Worm (Caenorhabditis elegans) whole organism, L4/young adult: Measurements from ENCODE around the gene eef-1A.1.

Experiments
- W03F9.2 ChIP-seq: fragments of 150-350 bp; optimal IDR thresholded peaks from 2 replicates; lab custom pipeline; 2014; ENCODE audit warnings: missing biosample characterization, missing genetic modification characterization
- dao-5 ChIP-seq: sonication (generic microtip); optimal IDR thresholded peaks from 2 replicates; lab custom pipeline; 2016; ENCODE audit warnings: missing genotype, missing genetic modification characterization, moderate library complexity, missing compliant biosample characterization
- him-1 ChIP-seq: sonication (generic microtip); optimal IDR thresholded peaks from 2 replicates; lab custom pipeline; 2016; ENCODE audit warnings: missing genotype, missing genetic modification reagents, missing genetic modification characterization, missing compliant biosample characterization

eef-1A.1 gene

DNA sequence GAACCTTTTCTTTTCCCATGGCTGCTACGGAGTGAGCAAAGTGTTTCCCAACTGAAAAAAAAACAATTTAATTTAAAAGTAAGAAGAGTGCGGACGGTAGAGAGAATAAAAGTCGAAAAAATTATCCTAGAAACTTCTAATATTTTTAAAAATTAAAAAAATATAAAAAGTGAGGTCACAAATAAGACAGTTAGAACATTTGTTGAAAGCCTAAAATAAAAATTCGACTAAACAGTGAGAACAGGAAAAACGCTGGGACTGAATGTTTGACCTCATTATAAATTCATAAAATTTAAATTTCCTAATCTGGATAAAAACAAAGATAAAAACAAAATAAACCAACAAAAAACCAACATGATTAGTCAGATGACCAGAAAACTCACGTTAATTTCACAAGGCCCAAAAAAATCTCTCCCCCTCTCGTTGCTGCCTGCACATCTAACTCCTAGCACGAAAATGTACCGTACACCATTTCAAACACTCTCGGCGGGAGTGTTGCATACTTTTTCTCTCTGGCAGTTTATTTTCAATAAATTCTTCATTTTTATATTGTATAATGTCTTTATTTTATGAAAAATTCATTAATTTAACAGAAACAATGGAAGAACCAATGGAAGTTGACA is at the start of gene eef-1A.1, which contains the start of gene rfc-4:
TSS of gene eef-1A.1 (minus strand) at position 51 of the 623 bp plus-strand sequence.
TSS of gene rfc-4 (plus strand) at position 592 of the 623 bp plus-strand sequence.
- TF ChIP-seq dao-5 (tag; lab: Kevin White, UChicago) (no peak), him-1 (tag; lab: Kevin White, UChicago) (peak; percentile 80), W03F9.2 (peak; percentile 97)

DNA sequence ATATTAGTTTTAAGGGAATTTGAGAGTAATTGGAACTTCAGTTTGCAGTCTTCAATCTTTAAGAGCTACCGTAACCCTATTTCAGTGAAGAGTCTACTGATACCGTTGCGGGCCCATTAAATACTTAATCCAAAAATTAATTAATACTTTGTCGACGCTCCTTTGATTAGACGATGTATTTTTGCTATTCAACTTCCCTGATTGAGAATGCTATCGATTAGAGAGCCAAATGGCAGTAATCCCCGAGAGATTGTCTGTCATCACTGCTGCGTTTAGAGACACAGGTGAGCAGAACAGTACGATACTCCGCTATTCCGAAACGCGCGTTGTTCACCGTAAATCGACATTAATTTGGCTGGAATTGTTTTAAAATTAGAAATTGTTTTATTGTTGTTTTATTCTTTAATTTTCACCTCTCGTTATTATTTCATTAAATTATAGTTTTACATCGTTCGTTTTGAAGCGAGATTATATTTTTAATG is 49.7 kb upstream of the eef-1A.1 start, which contains the start of gene rfl-1:
TSS of gene rfl-1 (plus strand) at position 51 of the 482 bp plus-strand sequence.
- peak; percentile 37 for TF ChIP-seq W03F9.2
- TF ChIP-seq dao-5 (tag; lab: Kevin White, UChicago) = no peak

DNA sequence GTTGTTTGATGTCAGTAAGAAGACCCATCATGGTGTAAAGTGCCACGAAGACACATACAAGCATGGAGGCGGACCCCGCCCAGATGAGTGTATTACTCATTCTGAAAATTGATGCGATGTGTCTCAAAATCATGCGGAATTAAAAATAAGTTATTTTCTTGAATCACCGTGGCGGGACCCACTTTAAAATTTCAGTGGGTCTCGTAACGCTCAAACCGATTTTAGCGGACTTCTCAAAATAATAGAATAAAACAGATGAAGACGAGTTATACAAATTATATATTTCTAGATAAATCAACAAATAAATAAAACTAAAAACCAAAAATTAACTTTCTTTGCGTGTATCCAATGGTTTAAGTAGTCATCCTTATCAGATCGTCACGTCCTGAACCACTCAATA is 49.0 kb upstream of the eef-1A.1 start, which contains the start of gene col-8:
TSS of gene col-8 (minus strand) at position 101 of the 400 bp plus-strand sequence.
- no peak for TF ChIP-seq W03F9.2
- no peak for TF ChIP-seq him-1 (tag; lab: Kevin White, UChicago)
- no peak for TF ChIP-seq dao-5 (tag; lab: Kevin White, UChicago)

DNA sequence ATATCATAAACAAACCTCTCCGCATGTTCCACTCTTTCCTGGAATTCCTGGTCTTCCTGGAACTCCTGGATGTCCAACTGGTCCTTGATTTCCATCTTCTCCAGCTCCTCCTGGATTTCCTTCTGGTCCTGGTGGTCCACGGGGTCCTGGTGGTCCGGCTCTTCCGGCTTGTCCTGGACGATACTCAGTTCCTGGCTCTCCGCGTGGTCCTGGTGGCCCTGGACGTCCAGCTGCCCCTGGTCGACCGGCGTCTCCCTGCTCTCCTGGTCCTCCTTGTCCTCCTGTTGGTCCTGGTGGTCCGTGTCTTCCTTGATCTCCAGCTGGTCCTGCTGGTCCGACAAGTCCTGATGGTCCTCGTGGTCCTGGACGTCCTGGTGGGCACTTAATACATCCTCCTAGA is 48.2 kb upstream of the eef-1A.1 start:
- TF ChIP-seq him-1 (tag; lab: Kevin White, UChicago) (no peak), dao-5 (tag; lab: Kevin White, UChicago) (no peak), W03F9.2 (no peak)

DNA sequence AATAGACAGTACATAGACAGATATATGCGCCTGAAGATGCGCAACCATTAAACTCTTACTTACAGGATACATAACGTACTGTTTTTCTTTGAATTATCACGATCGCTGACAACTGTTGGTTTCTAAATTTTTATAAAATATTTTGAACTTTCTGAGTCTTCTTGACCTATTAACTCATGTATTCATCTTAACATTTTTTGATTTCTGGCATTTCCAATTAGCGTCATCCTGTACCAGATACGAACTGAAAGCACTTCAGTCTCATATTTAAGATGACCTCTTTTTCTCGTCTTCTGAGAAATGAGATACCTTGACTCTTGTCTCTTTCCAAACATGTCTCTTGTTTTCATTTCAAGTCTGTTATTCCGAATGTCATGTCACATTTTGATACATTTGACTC is 42.3 kb upstream of the eef-1A.1 start:
- TF ChIP-seq W03F9.2 = no peak
- TF ChIP-seq him-1 (tag; lab: Kevin White, UChicago) = no peak
- no peak for TF ChIP-seq dao-5 (tag; lab: Kevin White, UChicago)

DNA sequence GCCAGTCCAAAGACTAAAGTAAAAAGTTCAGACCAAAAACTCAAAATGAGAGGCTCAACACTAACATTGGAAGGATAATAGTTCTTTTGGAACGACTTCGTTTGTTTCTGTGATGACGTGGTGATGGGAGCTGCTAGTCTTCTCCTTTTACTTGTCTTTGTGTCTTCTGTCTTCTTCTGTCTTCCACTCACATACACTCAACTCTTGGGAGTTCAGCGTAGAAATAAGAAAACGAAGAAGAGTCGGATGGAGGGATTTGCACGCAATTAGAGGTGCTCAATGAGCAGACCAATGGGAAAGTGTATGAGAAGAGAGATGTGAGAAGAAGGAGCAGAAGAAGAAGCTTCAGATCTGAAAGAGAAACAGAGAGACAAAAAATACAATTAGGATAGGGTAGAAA is 40.5 kb upstream of the eef-1A.1 start:
- TF ChIP-seq W03F9.2 = no peak
- TF ChIP-seq dao-5 (tag; lab: Kevin White, UChicago) = no peak
- no peak for TF ChIP-seq him-1 (tag; lab: Kevin White, UChicago)

DNA sequence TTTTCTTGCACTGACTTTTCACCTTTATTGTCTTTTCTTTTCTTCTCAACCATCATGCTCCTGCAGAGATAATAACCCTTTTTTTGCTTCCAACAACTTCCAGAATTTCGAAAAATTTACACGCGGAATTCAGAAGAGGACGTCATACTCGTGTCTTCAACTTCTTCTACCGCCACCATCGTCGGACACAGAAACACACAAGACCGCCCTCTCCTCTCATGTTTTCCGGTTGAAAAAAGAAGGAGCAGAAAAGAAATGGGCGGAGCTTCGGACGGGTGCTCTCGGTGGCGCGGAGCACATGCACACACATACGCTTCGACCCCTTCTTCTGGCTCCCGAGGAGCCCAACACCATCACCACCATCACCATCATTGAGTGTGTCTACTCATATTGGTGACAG is 37.3 kb upstream of the eef-1A.1 start, which contains the start of gene lgc-38:
TSS of gene lgc-38 (plus strand) at position 301 of the 400 bp plus-strand sequence.
- TF ChIP-seq dao-5 (tag; lab: Kevin White, UChicago) = no peak
- TF ChIP-seq him-1 (tag; lab: Kevin White, UChicago) = no peak
- TF ChIP-seq W03F9.2 = no peak

DNA sequence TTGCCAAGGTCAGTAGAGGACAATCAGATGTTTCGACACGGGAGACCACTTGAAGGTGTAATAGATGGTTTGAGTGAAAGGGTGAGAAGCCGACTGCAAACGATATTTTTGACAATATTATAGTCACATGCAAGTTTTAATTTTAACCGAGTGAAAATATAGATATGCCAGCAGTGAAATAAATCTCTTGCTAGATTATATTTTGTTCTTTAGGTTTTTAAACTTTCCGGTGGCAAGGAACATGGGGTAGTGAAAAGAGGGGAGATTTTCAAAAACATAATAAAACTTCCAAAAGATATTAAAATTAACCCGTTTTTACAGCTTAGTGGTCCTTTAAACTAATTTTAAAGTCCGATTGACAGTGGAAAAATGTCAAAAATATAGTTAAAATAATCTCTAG is 33.8 kb upstream of the eef-1A.1 start, which contains the start of gene C06E8.5:
TSS of gene C06E8.5 (minus strand) at position 101 of the 400 bp plus-strand sequence.
- TF ChIP-seq dao-5 (tag; lab: Kevin White, UChicago) = no peak
- TF ChIP-seq him-1 (tag; lab: Kevin White, UChicago) = no peak
- TF ChIP-seq W03F9.2 = no peak

DNA sequence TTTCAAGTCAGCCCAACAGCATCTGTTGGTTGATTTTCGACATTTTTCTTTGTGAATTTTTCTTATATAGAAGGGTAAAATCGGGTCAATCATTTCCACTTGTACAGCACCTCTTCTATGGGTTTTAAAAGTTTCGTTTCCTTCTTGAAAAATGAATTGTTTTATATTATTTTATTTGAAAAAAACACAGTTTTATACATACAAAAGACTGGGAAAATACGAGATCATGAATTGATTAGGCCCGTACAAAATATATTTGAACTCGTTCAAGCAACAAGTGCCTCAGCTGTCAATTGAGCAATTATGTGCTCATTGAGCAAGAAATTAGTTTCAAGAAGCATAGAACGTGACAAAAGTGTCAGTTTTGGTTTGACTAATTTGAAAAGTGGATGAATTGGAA is 30.6 kb upstream of the eef-1A.1 start:
- no peak for TF ChIP-seq dao-5 (tag; lab: Kevin White, UChicago)
- TF ChIP-seq him-1 (tag; lab: Kevin White, UChicago) = no peak
- no peak for TF ChIP-seq W03F9.2

DNA sequence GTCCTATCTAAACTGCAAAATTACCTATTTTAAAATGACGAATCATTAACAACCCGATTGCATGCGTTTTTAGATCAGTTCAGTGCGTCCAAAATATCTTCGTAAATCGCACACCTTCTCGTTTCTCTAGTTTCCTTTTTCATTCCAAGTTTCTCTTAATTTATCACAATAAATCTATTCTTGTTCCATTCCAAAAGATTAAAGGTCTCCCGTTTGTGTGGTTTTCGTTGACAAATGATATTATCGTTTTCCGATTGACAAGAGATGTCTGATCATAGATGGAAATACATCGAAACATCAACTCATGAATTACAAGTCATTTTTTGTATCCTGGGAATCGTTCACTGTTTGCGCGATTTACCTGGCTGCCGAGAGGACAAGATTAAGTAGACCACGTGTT is 21.7 kb upstream of the eef-1A.1 start:
- no peak for TF ChIP-seq W03F9.2
- no peak for TF ChIP-seq dao-5 (tag; lab: Kevin White, UChicago)
- no peak for TF ChIP-seq him-1 (tag; lab: Kevin White, UChicago)

DNA sequence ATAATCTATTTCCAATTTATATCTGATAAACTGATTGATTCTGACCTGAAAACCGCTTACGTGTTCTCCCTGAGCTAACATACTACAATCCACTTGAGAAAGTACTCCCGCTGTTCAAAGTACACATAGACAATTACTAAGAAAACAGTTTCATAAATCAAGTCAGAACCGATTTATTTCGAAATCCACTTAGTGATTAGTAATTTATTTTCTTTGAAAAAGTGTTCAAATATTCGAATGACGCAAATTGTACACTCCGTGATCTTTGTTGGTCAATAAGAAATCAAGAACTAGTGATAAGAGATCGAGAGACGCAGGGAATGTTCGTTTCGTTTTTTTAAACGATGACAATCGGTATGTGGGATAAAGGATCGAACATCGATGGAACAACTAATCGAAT is 21.0 kb upstream of the eef-1A.1 start:
- TF ChIP-seq him-1 (tag; lab: Kevin White, UChicago) (no peak), W03F9.2 (no peak), dao-5 (tag; lab: Kevin White, UChicago) (no peak)

DNA sequence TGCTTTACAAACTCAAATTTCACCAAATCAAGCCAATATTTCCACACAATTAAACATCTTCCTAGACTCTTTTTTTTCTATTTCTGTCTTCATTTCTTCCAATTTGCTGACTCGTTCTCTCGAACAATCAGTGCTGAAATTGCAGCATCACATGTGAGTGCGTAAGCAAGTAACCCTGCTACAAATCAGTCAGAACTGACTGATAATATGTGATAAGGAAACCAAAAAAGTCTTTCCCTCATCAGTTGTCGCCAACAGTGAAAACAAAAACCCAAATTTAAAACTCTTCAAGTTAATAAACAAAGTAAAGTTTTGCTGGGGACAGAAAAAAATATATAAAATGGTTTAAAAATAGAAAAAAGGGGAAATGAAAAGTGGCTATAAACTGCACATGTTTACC is 20.0 kb upstream of the eef-1A.1 start:
- TF ChIP-seq dao-5 (tag; lab: Kevin White, UChicago) = no peak

DNA sequence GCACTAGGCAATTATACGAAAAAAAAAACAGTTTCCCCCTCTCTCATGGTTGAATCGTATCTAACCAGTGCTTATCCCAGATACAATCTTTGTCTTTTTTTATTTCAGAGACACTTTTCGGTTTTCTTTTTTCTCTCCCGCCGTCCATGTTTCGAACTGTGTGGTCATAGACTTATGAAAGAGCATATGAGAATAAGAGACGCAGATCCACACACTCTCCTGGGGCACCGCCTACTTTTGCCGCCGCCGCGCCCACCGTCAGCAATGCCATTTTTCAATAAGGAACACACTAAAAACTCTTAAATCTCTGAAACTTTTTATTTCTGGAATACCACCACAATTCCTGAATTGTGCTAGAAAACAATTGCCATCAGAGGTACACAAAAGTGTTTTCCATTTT is 18.4 kb upstream of the eef-1A.1 start, which contains the start of gene prk-1:
TSS of gene prk-1 (plus strand) at position 269 of the 400 bp plus-strand sequence.
- no peak for TF ChIP-seq W03F9.2
- TF ChIP-seq dao-5 (tag; lab: Kevin White, UChicago) = no peak
- TF ChIP-seq him-1 (tag; lab: Kevin White, UChicago) = no peak

DNA sequence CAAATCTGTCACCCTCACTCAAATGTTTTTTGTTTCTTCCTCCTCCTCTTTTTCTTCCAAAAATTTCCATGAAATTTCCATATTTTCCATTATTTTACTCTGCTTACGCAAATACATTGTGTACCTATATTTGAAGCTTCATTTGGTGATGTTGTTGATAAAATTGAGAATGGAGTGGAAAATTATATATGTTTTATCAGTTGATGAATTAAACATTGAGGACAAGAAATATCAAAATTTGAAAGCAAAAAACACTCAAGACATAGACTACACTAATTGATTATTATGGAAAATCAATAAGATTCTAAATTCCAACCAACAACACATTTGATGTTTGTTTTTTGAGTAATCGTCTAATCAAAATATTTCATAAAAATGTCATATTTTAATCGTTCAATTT is 17.7 kb upstream of the eef-1A.1 start:
- TF ChIP-seq W03F9.2 (peak; percentile 10), dao-5 (tag; lab: Kevin White, UChicago) (no peak), him-1 (tag; lab: Kevin White, UChicago) (no peak)

DNA sequence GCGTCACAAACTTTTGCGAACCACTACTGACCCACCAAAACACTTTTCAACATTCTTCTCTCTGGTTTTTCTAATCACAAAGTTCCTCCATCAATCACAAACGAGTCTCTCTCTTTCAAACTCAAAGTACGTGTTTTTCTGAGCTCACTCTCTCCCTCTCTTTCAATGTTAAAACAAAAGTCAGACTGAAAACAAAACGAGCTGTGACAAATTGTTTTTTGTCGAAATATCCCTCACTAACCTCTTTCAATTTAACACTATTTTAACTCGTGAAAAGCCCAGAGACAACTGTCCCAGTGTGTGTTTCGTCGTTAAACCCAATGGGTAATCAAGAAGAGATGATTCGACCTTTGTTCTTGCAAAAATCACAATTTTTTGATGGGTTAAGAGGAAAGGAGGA is 16.5 kb upstream of the eef-1A.1 start:
- no peak for TF ChIP-seq dao-5 (tag; lab: Kevin White, UChicago)
- TF ChIP-seq him-1 (tag; lab: Kevin White, UChicago) = no peak
- no peak for TF ChIP-seq W03F9.2
